Worm (Caenorhabditis elegans): ENCODE measurements around the gene F49E8.7.
A peak's percentile ranks its signal among the peaks of the same experiment; 100 is the strongest.

Gene F49E8.7

DNA sequence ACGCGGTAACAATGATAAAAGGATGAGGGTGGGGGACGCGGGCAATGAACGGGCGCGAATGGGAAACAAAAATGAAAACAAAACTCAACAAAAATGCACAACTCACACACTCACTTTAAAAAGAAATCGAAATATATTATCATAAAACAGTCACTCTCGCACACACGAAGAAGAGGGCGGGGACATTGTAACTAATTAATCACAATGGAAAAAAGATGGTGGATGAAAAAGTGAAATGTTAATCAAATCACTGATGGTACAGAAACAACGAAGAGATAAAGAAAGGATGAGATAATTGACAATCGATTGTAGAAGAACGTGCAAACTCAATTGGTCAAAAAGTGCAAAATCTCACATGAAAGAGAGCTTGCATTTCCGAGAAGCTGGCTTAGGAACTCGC lies 3.1 kb upstream of the F49E8.7 start:
- TF ChIP-seq nhr-77 (tag; optimal IDR thresholded peaks at IDR 0.05) (no peak), sma-9 (GFP tag; optimal IDR thresholded peaks at IDR 0.05) (no peak), sma-9 (tag; optimal IDR thresholded peaks at IDR 0.05) (no peak), ceh-16 (tag; optimal IDR thresholded peaks at IDR 0.05) (no peak), gmeb-1 (tag; optimal IDR thresholded peaks at IDR 0.05) (no peak), mbf-1 (tag; optimal IDR thresholded peaks at IDR 0.05) (no peak), zag-1 (tag; optimal IDR thresholded peaks at IDR 0.05) (no peak), crh-2 (tag; optimal IDR thresholded peaks at IDR 0.05) (no peak), nhr-25 (tag; optimal IDR thresholded peaks at IDR 0.05) (no peak), nhr-6 (tag; optimal IDR thresholded peaks at IDR 0.05) (no peak), nhr-237 (tag; optimal IDR thresholded peaks at IDR 0.05) (no peak), Y55F3AM.14 (GFP tag; optimal IDR thresholded peaks at IDR 0.05) (no peak), elt-1 (tag; optimal IDR thresholded peaks at IDR 0.05) (no peak), ZK546.5 (tag; optimal IDR thresholded peaks at IDR 0.05) (no peak), nhr-129 (tag; optimal IDR thresholded peaks at IDR 0.05) (no peak)

DNA sequence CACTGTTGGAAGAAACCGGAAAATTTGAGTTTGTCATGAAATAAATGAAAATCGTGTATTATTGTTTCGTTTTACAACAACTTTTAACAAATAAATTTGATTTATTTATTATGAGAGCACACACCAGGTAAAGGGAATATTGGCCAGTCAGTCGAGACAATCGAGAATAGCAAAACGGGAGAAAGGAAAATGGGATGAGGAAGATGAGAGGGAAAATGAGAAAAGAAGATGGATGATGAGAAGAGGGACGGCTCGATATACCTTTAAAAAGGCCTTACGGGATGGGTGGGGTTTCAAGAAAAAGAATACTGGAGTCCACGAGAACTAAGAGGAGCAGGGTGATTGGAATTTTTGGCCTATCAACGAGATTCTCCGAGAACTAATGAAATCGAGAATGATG lies 2.5 kb upstream of the F49E8.7 start:
- TF ChIP-seq nhr-21 (tag; optimal IDR thresholded peaks at IDR 0.05) (no peak), Y55F3AM.14 (GFP tag; optimal IDR thresholded peaks at IDR 0.05) (no peak), fos-1 (tag; optimal IDR thresholded peaks at IDR 0.05) (no peak), lin-13 (GFP tag; optimal IDR thresholded peaks at IDR 0.05) (no peak)

DNA sequence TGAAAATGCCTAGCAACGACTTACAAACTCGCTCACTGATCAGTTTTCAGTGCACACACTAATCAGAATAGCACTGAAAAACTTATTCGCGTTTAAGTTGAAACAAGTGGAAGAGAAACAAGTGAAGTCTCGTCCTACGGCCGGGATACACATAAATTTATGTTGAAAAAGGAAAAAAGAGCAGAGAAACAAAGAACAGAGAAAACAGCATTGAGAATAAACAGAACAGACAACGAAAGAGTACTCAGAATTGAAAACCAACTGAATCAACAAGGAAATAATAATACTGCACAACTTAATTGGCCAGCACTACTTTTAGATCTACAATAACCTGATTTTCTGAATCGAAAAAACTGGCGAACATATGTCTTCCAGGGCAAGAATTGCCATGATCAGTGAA lies 1.8 kb downstream of the F49E8.7 start, which contains the start of gene F49E8.6:
TSS of gene F49E8.6 (minus strand) at position 317 of the 400 bp plus-strand sequence.
- no peak for TF ChIP-seq ZK546.5 (tag; optimal IDR thresholded peaks at IDR 0.05)
- no peak for TF ChIP-seq gmeb-1 (tag; optimal IDR thresholded peaks at IDR 0.05)
- no peak for TF ChIP-seq nhr-77 (tag; optimal IDR thresholded peaks at IDR 0.05)
- TF ChIP-seq unc-39 (tag; optimal IDR thresholded peaks at IDR 0.05), result no peak
- no peak for TF ChIP-seq nhr-12 (tag; optimal IDR thresholded peaks at IDR 0.05)
- no peak for TF ChIP-seq skn-1 (tag; optimal IDR thresholded peaks at IDR 0.05)
- TF ChIP-seq C34F6.9 (tag; optimal IDR thresholded peaks at IDR 0.05), result peak; percentile 43
- no peak for TF ChIP-seq blmp-1 (tag; optimal IDR thresholded peaks at IDR 0.05; ENCODE audit: insufficient read depth)
- TF ChIP-seq unc-55 (GFP tag; optimal IDR thresholded peaks at IDR 0.05), result peak; percentile 53
- TF ChIP-seq sma-9 (GFP tag; optimal IDR thresholded peaks at IDR 0.05), result no peak
- no peak for TF ChIP-seq sma-9 (tag; optimal IDR thresholded peaks at IDR 0.05)
- TF ChIP-seq lsy-2 (tag; optimal IDR thresholded peaks at IDR 0.05), result peak in 1 of 2 experiments; percentile 4
- TF ChIP-seq nhr-10 (tag; optimal IDR thresholded peaks at IDR 0.05), result no peak
- TF ChIP-seq lin-39 (tag; optimal IDR thresholded peaks at IDR 0.05), result no peak
- no peak for TF ChIP-seq lin-11 (tag; optimal IDR thresholded peaks at IDR 0.05)
- peak; percentile 2 for TF ChIP-seq nhr-21 (tag; optimal IDR thresholded peaks at IDR 0.05)

DNA sequence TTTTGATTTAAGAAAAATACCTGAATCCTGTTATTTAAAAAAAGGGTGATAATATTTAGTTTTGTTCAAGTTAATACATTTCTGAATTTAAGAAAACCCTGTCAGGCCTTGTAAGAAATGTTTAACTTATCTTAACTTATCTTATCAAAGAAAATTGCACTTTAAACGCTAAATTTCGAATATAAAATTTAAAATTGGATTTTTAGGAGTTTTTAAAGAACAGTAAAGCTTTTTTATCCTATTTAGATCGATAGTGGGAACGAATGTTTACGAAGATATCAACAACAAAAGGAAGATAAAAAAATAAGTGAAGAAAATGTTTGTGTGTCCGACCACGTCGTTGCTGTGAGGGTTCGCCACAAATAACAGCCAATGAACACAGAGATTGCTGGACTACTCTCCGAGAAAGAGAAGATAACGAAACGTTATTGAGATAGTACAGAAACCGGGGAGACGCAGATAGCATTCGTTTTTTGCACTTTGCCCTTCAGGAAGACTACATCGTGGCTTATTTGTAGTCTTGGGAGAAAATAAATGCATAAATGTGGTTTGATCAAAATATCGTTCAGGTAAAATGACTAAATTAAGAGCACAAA lies 3.1 kb downstream of the F49E8.7 start, which contains the start of gene dif-1:
TSS of gene dif-1 (minus strand) at position 51 of the 596 bp plus-strand sequence.
- TF ChIP-seq C34F6.9 (tag; optimal IDR thresholded peaks at IDR 0.05) (peak; percentile 41), sma-9 (GFP tag; optimal IDR thresholded peaks at IDR 0.05) (peak; percentile 47), sma-9 (tag; optimal IDR thresholded peaks at IDR 0.05) (no peak), fos-1 (tag; optimal IDR thresholded peaks at IDR 0.05) (peak; percentile 51), lin-39 (tag; optimal IDR thresholded peaks at IDR 0.05) (no peak), nhr-11 (tag; optimal IDR thresholded peaks at IDR 0.05) (no peak), R02D3.7 (tag; optimal IDR thresholded peaks at IDR 0.05) (no peak), nhr-25 (tag; optimal IDR thresholded peaks at IDR 0.05) (no peak), sem-4 (tag; optimal IDR thresholded peaks at IDR 0.05) (peak; percentile 39), lsy-2 (tag; optimal IDR thresholded peaks at IDR 0.05) (peak in 1 of 2 experiments; percentile 63), nhr-129 (tag; optimal IDR thresholded peaks at IDR 0.05) (peak; percentile 56), nhr-21 (tag; optimal IDR thresholded peaks at IDR 0.05) (peak; percentile 58), lin-13 (GFP tag; optimal IDR thresholded peaks at IDR 0.05) (no peak), gmeb-1 (tag; optimal IDR thresholded peaks at IDR 0.05) (peak; percentile 43), sma-3 (GFP tag; optimal IDR thresholded peaks at IDR 0.05) (peak; percentile 14), F13H6.1 (tag; optimal IDR thresholded peaks at IDR 0.05) (peak; percentile 53), crh-2 (tag; optimal IDR thresholded peaks at IDR 0.05) (peak; percentile 76)

- TF ChIP-seq F13H6.1 (tag; optimal IDR thresholded peaks at IDR 0.05) (no peak), ceh-82 (tag; optimal IDR thresholded peaks at IDR 0.05) (no peak), nhr-6 (tag; optimal IDR thresholded peaks at IDR 0.05) (no peak), snpc-4 (tag; optimal IDR thresholded peaks at IDR 0.05) (no peak), skn-1 (tag; optimal IDR thresholded peaks at IDR 0.05) (no peak), ZK546.5 (tag; optimal IDR thresholded peaks at IDR 0.05) (no peak), elt-3 (tag; optimal IDR thresholded peaks at IDR 0.05) (no peak), unc-39 (tag; optimal IDR thresholded peaks at IDR 0.05) (no peak), aly-2 (tag; optimal IDR thresholded peaks at IDR 0.05) (no peak), mdl-1 (tag; optimal IDR thresholded peaks at IDR 0.05) (no peak), ztf-4 (tag; optimal IDR thresholded peaks at IDR 0.05) (no peak), unc-62 (GFP tag; optimal IDR thresholded peaks at IDR 0.05) (no peak), dmd-4 (tag; optimal IDR thresholded peaks at IDR 0.05) (no peak), nhr-23 (tag; optimal IDR thresholded peaks at IDR 0.05) (no peak), nhr-129 (tag; optimal IDR thresholded peaks at IDR 0.05) (no peak)
These were observed 4.1 kb downstream of the F49E8.7 start for ce11 chrIV:7552100-7552499.
